Fruit fly (Drosophila melanogaster) whole organism, prepupa: ENCODE measurements around the gene CG12531.

Experiments
- CG31627 ChIP-seq: fragments of 200-800 bp; sonication (Bioruptor generic); optimal IDR thresholded peaks from 3 replicates; lab custom pipeline; 2016; ENCODE audit warnings: missing biosample characterization, missing genetic modification characterization
- CG32006 ChIP-seq: fragments of 200-800 bp; sonication (Bioruptor generic); optimal IDR thresholded peaks from 3 replicates; lab custom pipeline; 2017; ENCODE audit warnings: missing biosample characterization, mild to moderate bottlenecking, missing genetic modification characterization
- CG3919 ChIP-seq: fragments of 200-800 bp; sonication (Bioruptor generic); optimal IDR thresholded peaks from 3 replicates; lab custom pipeline; 2016; ENCODE audit warnings: missing biosample characterization, missing genetic modification characterization
- CG6163 ChIP-seq: fragments of 200-800 bp; sonication (Bioruptor generic); IDR thresholded peaks from 3 replicates; pipeline ENCODE4 v1.3.6; 2022; ENCODE audit warnings: missing biosample characterization, missing genetic modification characterization
- Eip75B ChIP-seq: fragments of 200-800 bp; sonication (Bioruptor generic); optimal IDR thresholded peaks from 3 replicates; lab custom pipeline; 2016; ENCODE audit warnings: missing biosample characterization, missing genetic modification characterization
- Hr39 ChIP-seq: fragments of 200-800 bp; sonication (Bioruptor generic); optimal IDR thresholded peaks from 2 replicates; lab custom pipeline; 2016; ENCODE audit warnings: missing biosample characterization, missing genetic modification characterization
- achi ChIP-seq: fragments of 200-800 bp; sonication (Bioruptor generic); optimal IDR thresholded peaks from 3 replicates; lab custom pipeline; 2016; ENCODE audit warnings: missing biosample characterization, missing genetic modification characterization
- dac ChIP-seq: fragments of 200-800 bp; sonication (Bioruptor generic); optimal IDR thresholded peaks from 2 replicates; lab custom pipeline; 2017; ENCODE audit warnings: missing biosample characterization, mild to moderate bottlenecking, missing genetic modification characterization
- fd59A ChIP-seq: fragments of 200-800 bp; sonication (Bioruptor generic); optimal IDR thresholded peaks from 2 replicates; lab custom pipeline; 2017; ENCODE audit warnings: missing biosample characterization, mild to moderate bottlenecking, missing genetic modification characterization, missing genetic modification reagents
- pdm3 ChIP-seq: fragments of 200-800 bp; sonication (Bioruptor generic); optimal IDR thresholded peaks from 3 replicates; lab custom pipeline; 2016; ENCODE audit warnings: missing biosample characterization, missing genetic modification characterization

DNA sequence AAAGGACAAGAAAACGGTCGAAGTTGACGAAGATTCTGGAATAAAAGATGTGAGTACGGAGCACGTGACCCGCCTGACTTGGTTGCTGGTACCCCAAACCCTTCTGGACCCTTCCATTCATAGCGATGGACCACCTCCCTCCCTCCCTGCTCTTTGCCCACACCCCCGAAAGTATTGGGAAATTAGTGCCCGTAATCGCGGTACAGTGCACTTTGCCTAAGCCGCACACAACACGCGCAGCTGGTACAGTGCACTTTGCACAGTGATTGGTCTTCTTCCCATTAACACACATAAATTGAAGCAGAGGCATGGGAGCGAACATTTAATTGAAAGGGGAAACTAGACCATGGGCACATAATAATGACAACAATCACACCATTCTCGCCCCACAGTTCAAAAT, 34.7 kb upstream of the CG12531 start:
- no peak for TF ChIP-seq CG31627 (GFP tag; lab: Kevin White, UChicago)
- no peak for TF ChIP-seq Hr39 (GFP tag; lab: Kevin White, UChicago)
- TF ChIP-seq achi (GFP tag; lab: Kevin White, UChicago): no peak
- no peak for TF ChIP-seq dac (GFP tag; lab: Kevin White, UChicago)
- TF ChIP-seq fd59A (GFP tag; lab: Kevin White, UChicago): no peak
- TF ChIP-seq CG3919: no peak
- TF ChIP-seq pdm3 (GFP tag; lab: Kevin White, UChicago): no peak
- TF ChIP-seq CG6163 (GFP tag; lab: Robert Waterston, UW): no peak
- no peak for TF ChIP-seq Eip75B (GFP tag; lab: Kevin White, UChicago)
- no peak for TF ChIP-seq CG32006
